Worm (Caenorhabditis elegans) whole organism, dauer: ENCODE measurements around the gene aqp-10.
"Not testable (repeated sequence)": the region's sequence is repeated elsewhere in the genome, so short reads cannot be mapped to it uniquely, and the experiment has no call there.

Experiments used
- unc-62 ChIP-seq: sonication (generic microtip); optimal IDR thresholded peaks from 2 replicates; lab custom pipeline; 2017; ENCODE audit warnings: missing biosample characterization, missing genetic modification reagents, missing genetic modification characterization

aqp-10 gene

DNA sequence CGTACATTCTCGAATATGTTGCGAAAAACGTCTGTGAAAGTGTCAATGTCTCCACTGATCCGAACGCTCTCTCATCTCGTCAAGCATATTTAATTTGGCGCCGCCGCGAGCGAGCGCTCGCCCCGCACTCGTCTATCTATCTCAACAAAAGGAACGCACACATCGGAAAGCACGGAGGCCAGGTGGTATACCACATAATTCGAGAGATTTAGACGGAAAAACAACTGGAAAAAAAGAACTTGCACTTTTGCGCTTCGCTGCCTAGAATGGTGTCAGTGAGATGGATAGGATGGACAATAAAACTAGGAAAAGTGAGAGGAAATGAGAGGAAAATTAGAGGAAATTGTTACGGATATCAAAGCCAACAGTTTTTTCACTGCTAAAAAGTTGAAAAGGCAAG is 40.5 kb downstream of the aqp-10 start:
- TF ChIP-seq unc-62 (GFP tag; lab: Kevin White, UChicago) = no peak

DNA sequence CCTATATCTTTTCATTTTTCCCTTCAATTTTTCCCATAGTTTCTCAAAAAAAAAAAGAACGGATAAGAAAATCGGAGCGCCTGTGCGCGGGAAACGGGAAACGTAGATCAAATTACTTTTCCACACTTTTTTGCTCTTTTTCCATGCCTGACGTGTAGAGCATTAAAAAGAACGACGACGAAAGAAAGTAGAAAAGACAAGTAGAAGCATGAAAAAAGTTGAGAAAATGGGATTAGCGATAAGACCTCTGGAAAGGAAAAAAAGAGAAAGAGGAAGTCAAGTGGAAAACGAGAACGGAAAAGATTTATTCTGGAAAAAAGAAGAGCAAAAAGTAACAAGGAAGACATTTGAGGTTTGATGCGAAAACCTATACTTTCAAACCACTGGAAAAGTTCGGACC is 41.1 kb downstream of the aqp-10 start:
- TF ChIP-seq unc-62 (GFP tag; lab: Kevin White, UChicago) = no peak

DNA sequence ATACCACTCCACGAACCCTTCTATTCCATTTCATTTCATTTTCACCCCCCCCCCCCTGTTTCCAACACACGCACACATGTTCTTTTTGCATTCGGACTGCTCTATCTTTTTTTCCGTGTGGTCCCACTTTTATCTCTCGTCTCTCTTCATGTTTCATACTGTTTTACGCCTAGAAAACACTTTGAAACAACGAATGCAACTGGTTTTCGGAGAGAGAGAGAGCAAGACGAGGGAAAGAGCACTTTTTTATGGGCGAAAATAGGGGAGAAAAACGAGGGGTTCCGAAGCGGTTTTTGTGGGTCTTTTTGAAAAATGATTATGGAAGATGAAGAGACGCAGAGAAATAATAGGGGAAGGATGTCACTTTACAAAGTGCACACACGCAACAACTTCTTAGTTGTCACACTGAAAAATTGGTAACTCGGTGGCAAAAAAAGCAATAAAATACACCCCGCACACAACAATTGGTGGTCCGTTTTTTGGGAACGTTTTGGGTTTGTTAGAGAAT is 42.4 kb downstream of the aqp-10 start:
- TF ChIP-seq unc-62 (GFP tag; lab: Kevin White, UChicago) = no peak

DNA sequence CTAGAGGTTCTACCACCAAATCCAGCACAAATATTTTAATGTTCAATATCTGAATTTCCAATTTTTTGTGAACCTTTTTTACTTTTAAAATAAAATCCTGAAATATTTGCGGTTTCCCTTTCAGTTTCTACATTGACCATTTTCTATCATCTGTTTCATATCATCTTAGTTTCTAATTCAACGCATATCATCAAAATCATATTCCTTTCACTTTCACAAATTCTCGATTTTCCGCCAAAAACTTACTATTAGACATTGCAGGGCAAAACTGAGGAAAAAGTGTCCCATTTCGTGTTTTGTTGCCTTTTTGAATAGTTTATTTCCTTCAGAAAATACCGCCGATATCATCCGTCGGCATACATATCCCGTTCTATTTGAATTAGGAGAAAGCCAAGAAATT is 44.6 kb downstream of the aqp-10 start:
- TF ChIP-seq unc-62 (GFP tag; lab: Kevin White, UChicago) = no peak

DNA sequence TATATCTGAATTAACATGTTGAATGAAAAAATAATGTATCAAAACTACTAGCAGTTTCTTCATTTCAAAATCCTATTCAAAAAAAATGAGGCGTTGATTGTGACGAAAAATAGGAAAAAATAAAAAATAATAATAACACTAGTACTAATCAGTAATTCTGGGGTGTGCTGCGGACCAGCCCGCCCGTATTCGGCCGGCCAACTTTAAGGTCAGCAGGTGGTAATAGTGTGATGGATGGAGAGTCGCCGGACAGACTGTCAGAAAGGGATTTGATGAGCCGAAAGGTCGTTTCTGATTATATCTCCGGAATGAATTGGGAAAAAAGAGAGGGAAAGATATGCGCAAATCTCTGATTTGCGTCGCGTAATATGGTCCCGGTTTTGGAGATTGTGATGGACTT is 45.2 kb downstream of the aqp-10 start, which contains the start of gene cutl-2:
TSS of gene cutl-2 (minus strand) at position 210 of the 400 bp plus-strand sequence.
- no peak for TF ChIP-seq unc-62 (GFP tag; lab: Kevin White, UChicago)

DNA sequence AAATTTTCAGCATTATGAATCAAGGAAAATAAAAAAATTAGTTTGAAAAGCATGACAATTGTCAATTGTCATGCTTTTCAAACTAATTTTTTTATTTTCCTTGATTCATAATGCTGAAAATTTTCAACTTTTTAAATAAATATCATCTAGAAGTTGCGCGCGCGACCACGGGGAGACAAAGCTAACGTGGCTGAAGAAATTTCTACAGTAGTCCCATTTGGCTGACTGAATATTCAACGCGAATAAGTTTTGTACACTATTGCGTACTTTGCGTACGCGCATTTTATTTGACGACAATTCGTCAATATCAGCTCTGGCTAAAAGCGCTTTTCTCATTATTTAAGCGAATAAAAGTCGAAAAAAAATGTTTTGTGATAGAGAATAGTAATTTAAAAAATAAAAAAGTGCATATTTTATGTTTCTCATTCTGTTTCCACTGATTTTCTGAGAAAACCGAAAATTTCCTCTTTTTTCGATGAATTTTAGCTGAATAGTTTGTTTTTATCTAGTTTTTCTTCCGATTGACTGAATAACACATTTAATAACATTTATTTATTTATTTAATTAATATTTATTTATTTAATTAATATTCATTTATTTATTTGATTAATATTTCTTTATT is 50.9 kb downstream of the aqp-10 start, which contains the start of gene Y53C12A.11:
TSS of gene Y53C12A.11 (minus strand) at position 68 of the 622 bp plus-strand sequence.
- TF ChIP-seq unc-62 (GFP tag; lab: Kevin White, UChicago) = not testable (repeated sequence)
